Fruit fly (Drosophila melanogaster): ENCODE measurements around the gene CG32576.

The CG32576 gene

DNA sequence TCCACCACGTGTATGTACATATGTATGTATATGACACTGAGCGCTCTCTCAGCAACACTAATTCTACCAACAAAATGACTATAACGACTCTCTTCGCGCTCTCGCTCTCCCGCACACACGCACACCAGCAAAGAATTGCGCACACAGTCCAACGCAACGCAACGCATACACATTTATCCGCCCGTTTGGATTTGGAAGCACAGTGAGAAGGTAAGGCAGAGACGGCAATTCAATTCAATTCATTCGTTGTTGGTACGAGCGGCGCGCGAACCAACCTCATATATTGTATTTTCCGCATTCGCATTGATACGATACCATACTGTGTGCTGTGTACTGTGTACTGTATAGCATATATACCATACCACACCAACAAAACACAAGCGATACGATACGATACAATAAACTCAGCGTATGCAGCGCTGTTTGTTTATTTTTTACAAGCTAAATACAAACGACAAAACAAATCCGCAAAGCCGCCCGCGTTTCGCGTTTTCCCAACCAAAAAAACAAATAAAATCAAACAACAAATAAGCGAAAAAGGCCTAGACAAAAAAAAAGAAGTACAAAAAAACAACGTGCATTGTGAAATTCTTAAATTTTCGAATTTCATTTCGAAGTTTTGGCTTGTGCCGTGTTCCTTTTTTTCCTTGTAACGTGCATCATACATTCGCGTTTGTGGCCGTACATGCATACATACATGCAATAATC is 45.3 kb upstream of the CG32576 start, which contains the start of the genes CG9921 and Dsp1 (continued):
- TF ChIP-seq CG14710 (tag; optimal IDR thresholded peaks at IDR 0.05) (no peak), CG3281 (GFP tag; optimal IDR thresholded peaks at IDR 0.05) (peak; percentile 13), cato (GFP tag; optimal IDR thresholded peaks at IDR 0.05; ENCODE audit: borderline replicate concordance) (no peak), CG6654 (GFP tag; optimal IDR thresholded peaks at IDR 0.05) (no peak), CG6254 (GFP tag; optimal IDR thresholded peaks at IDR 0.05) (no peak), CG4730 (GFP tag; IDR thresholded peaks at IDR 0.05) (no peak), disco-r (GFP tag; optimal IDR thresholded peaks at IDR 0.05) (no peak), stwl (tag; optimal IDR thresholded peaks at IDR 0.05) (no peak), CG10565 (GFP tag; optimal IDR thresholded peaks at IDR 0.05) (no peak), CG2120 (GFP tag; optimal IDR thresholded peaks at IDR 0.05) (no peak), CG4328 (GFP tag; optimal IDR thresholded peaks at IDR 0.05) (no peak), CG9609 (GFP tag; optimal IDR thresholded peaks at IDR 0.05) (no peak), HLH4C (GFP tag; IDR thresholded peaks at IDR 0.05; ENCODE audit: partially characterized antibody) (no peak), Dbx (GFP tag; IDR thresholded peaks at IDR 0.05) (peak; percentile 45; the same call in 1 of the 3 replicates), Side (GFP tag; optimal IDR thresholded peaks at IDR 0.05) (no peak), Atf-2 (GFP tag; optimal IDR thresholded peaks at IDR 0.05) (no peak), unc-4 (GFP tag; IDR thresholded peaks at IDR 0.05; ENCODE audit: partially characterized antibody) (0 out of 2 replicates have a peak, but pooled peaks have one; percentile 21), CG9817 (tag; optimal IDR thresholded peaks at IDR 0.05) (no peak), CG32772 (GFP tag; IDR thresholded peaks at IDR 0.05) (no peak), chif (GFP tag; optimal IDR thresholded peaks at IDR 0.05) (no peak), zen (tag; optimal IDR thresholded peaks at IDR 0.05) (no peak), CG18262 (tag; optimal IDR thresholded peaks at IDR 0.05) (no peak), MESR4 (GFP tag; optimal IDR thresholded peaks at IDR 0.05) (peak; percentile 28), CG5953 (GFP tag; IDR thresholded peaks at IDR 0.05) (no peak), scrt (GFP tag; optimal IDR thresholded peaks at IDR 0.05) (peak; percentile 23), CG2712 (tag; optimal IDR thresholded peaks at IDR 0.05) (no peak), al (GFP tag; IDR thresholded peaks at IDR 0.05) (no peak), CG13624 (GFP tag; optimal IDR thresholded peaks at IDR 0.05) (peak; percentile 33), Fer1 (GFP tag; optimal IDR thresholded peaks at IDR 0.05) (no peak), toy (GFP tag; IDR thresholded peaks at IDR 0.05) (no peak), Xrp1 (GFP tag; IDR thresholded peaks at IDR 0.05) (no peak), CG8388 (GFP tag; optimal IDR thresholded peaks at IDR 0.05) (no peak), Elba2 (GFP tag; optimal IDR thresholded peaks at IDR 0.05) (no peak), CG6175 (GFP tag; IDR thresholded peaks at IDR 0.05) (no peak), Gsc (GFP tag; IDR thresholded peaks at IDR 0.05) (no peak), CG6683 (GFP tag; optimal IDR thresholded peaks at IDR 0.05) (no peak), crol (GFP tag; IDR thresholded peaks at IDR 0.05) (no peak), Ets97D (GFP tag; optimal IDR thresholded peaks at IDR 0.05) (no peak), shn (GFP tag; optimal IDR thresholded peaks at IDR 0.05) (no peak), mam (GFP tag; optimal IDR thresholded peaks at IDR 0.05) (no peak), CG15514 (GFP tag; optimal IDR thresholded peaks at IDR 0.05) (peak; percentile 72), CG18764 (GFP tag; optimal IDR thresholded peaks at IDR 0.05) (no peak), fu2 (GFP tag; optimal IDR thresholded peaks at IDR 0.05) (no peak), Mad (GFP tag; optimal IDR thresholded peaks at IDR 0.05) (no peak), Med (GFP tag) (peak; percentile 81), gce (GFP tag; IDR thresholded peaks at IDR 0.05) (no peak), CG2129 (GFP tag; IDR thresholded peaks at IDR 0.05; ENCODE audit: partially characterized antibody) (no peak), ttk (GFP tag; IDR thresholded peaks at IDR 0.05) (no peak), onecut (GFP tag; IDR thresholded peaks at IDR 0.05) (no peak), esg (GFP tag; conservative IDR thresholded peaks at IDR 0.05) (no peak), B-H1 (GFP tag; IDR thresholded peaks at IDR 0.05) (no peak)
